Worm (Caenorhabditis elegans): ENCODE results near the gene dyrb-1.

dyrb-1 gene

DNA sequence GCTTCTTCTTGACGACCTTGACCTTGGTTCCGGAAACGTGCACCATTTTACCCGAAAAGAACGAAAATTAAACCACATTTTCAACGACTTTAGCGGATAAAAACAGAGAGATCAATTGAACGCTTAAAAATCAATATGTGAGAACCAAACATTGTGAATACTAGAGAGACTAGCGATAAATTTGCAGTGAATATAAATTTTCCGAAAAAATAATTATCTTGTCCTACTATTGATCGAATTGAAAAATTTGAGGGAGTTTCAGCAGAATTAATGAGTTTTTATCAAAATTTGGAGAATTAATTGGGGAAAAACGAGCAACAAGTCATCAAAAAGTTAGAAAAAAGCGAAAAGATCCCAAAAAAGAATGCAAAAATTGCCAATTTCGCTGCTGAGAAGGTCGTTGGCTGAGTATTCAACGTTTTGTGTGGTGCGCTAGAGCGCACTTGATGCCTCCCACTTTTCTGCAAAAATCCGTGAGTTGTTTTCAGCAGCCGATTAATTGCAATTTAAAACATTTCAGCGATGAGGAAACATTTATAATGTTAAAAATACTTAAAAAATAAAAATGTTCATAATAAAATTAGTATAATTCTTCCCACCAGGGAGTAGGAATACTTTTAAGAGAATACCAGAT is 49.8 kb downstream of the dyrb-1 start, which contains the start of gene rpl-32 (continued):
- TF ChIP-seq ceh-40 (GFP tag; IDR thresholded peaks at IDR 0.05) (no peak), ceh-100 (GFP tag; IDR thresholded peaks at IDR 0.05) (no peak), sptf-2 (GFP tag; optimal IDR thresholded peaks at IDR 0.05) (no peak), mes-4 (tag; optimal IDR thresholded peaks at IDR 0.05) (no peak), tlf-1 (GFP tag; optimal IDR thresholded peaks at IDR 0.05) (peak; percentile 45), mel-28 (tag; optimal IDR thresholded peaks at IDR 0.05; ENCODE audit: borderline replicate concordance) (no peak), nfyb-1 (GFP tag; IDR thresholded peaks at IDR 0.05) (0 out of 2 replicates have a peak, but pooled peaks have one; percentile 46), F39B2.1 (GFP tag; IDR thresholded peaks at IDR 0.05) (no peak), dpl-1 (GFP tag; optimal IDR thresholded peaks at IDR 0.05) (peak; percentile 9)
